Worm (Caenorhabditis elegans): Measurements from ENCODE around the gene paqr-1.

The paqr-1 gene

ce11 chrIV:6585397-6585921, 30.2 kb upstream of the paqr-1 start, which contains the start of the genes F38A5.2 and dnj-11 (continued):
- no peak for TF ChIP-seq ztf-4 (tag; optimal IDR thresholded peaks at IDR 0.05)
- peak; percentile 76 for TF ChIP-seq hmg-11 (tag; optimal IDR thresholded peaks at IDR 0.05)
- TF ChIP-seq ama-1 (optimal IDR thresholded peaks at IDR 0.05) = no peak
- no peak for TF ChIP-seq elt-1 (tag; optimal IDR thresholded peaks at IDR 0.05)
- no peak for TF ChIP-seq elt-3 (tag; optimal IDR thresholded peaks at IDR 0.05)
- peak; percentile 97 for TF ChIP-seq pha-4 (tag; optimal IDR thresholded peaks at IDR 0.05)
- TF ChIP-seq R02D3.7 (tag; optimal IDR thresholded peaks at IDR 0.05) = peak; percentile 68
- peak; percentile 18 for TF ChIP-seq ceh-28 (tag; optimal IDR thresholded peaks at IDR 0.05)
- no peak for TF ChIP-seq eor-1 (tag; optimal IDR thresholded peaks at IDR 0.05)
- no peak for TF ChIP-seq egl-27 (tag; optimal IDR thresholded peaks at IDR 0.05)
- TF ChIP-seq nhr-12 (tag; optimal IDR thresholded peaks at IDR 0.05) = no peak
- TF ChIP-seq nhr-28 (tag; optimal IDR thresholded peaks at IDR 0.05) = no peak
- TF ChIP-seq nhr-76 (tag; optimal IDR thresholded peaks at IDR 0.05) = no peak

ce11 chrIV:6582604-6583003, 27.4 kb upstream of the paqr-1 start, which contains the start of gene odr-8:
Gene odr-8 (minus strand): TSS chrIV:6582704.
- TF ChIP-seq tbx-2 (tag; optimal IDR thresholded peaks at IDR 0.05) (no peak), elt-3 (tag; optimal IDR thresholded peaks at IDR 0.05) (no peak), elt-1 (tag; optimal IDR thresholded peaks at IDR 0.05) (no peak), nhr-43 (tag; optimal IDR thresholded peaks at IDR 0.05; ENCODE audit: poor library complexity, severe bottlenecking) (no peak), egl-5 (tag; optimal IDR thresholded peaks at IDR 0.05) (no peak), aly-2 (tag; optimal IDR thresholded peaks at IDR 0.05) (no peak), nhr-76 (tag; optimal IDR thresholded peaks at IDR 0.05) (no peak), nhr-28 (tag; optimal IDR thresholded peaks at IDR 0.05) (no peak), ZK546.5 (tag; optimal IDR thresholded peaks at IDR 0.05) (no peak), unc-62 (GFP tag; optimal IDR thresholded peaks at IDR 0.05) (no peak), mdl-1 (tag; optimal IDR thresholded peaks at IDR 0.05) (no peak), unc-39 (tag; optimal IDR thresholded peaks at IDR 0.05) (no peak), R02D3.7 (tag; optimal IDR thresholded peaks at IDR 0.05) (no peak), fkh-10 (GFP tag; optimal IDR thresholded peaks at IDR 0.05) (no peak), nhr-25 (tag; optimal IDR thresholded peaks at IDR 0.05) (no peak), daf-12 (tag; optimal IDR thresholded peaks at IDR 0.05) (no peak), sea-2 (GFP tag; optimal IDR thresholded peaks at IDR 0.05) (no peak)

- TF ChIP-seq tbx-2 (tag; optimal IDR thresholded peaks at IDR 0.05) (no peak), nfya-1 (tag; optimal IDR thresholded peaks at IDR 0.05; ENCODE audit: insufficient read depth) (no peak), ama-1 (optimal IDR thresholded peaks at IDR 0.05) (no peak), mml-1 (tag; optimal IDR thresholded peaks at IDR 0.05) (no peak), nhr-237 (tag; optimal IDR thresholded peaks at IDR 0.05) (no peak), jun-1 (tag; optimal IDR thresholded peaks at IDR 0.05) (no peak), zag-1 (tag; optimal IDR thresholded peaks at IDR 0.05) (no peak), ceh-9 (tag; optimal IDR thresholded peaks at IDR 0.05) (no peak), skn-1 (tag; optimal IDR thresholded peaks at IDR 0.05) (no peak), ceh-16 (tag; optimal IDR thresholded peaks at IDR 0.05) (no peak), pha-4 (tag; optimal IDR thresholded peaks at IDR 0.05) (no peak), daf-12 (tag; optimal IDR thresholded peaks at IDR 0.05) (no peak), ztf-11 (tag; optimal IDR thresholded peaks at IDR 0.05) (no peak), ceh-82 (tag; optimal IDR thresholded peaks at IDR 0.05) (no peak), elt-1 (tag; optimal IDR thresholded peaks at IDR 0.05) (no peak), nhr-43 (tag; optimal IDR thresholded peaks at IDR 0.05; ENCODE audit: poor library complexity, severe bottlenecking) (no peak), fkh-2 (tag; optimal IDR thresholded peaks at IDR 0.05) (no peak), lin-15B (tag; optimal IDR thresholded peaks at IDR 0.05) (no peak), nhr-28 (tag; optimal IDR thresholded peaks at IDR 0.05) (no peak)
Observed at ce11 chrIV:6581658-6582057, 26.4 kb upstream of the paqr-1 start.

DNA sequence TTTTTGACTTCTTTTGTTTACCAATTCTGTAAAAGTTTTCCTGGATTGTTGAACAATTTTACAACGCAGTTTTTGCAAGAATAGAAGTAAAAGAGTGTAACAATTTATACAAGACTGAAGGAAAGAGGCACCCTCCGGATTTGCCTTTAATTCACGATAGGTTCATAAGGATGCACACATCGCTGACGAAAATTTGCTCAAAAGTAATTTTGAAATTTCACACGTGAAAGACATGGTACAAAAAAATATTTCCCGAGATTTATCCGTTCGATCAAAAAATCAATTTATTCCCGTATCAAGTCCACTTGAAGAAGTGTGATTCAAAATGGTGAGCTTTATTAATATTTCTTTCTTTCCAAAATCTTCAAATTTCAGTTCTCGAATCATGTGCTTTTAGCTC, 22.7 kb upstream of the paqr-1 start, which contains the start of gene C43G2.3:
TSS of gene C43G2.3 (plus strand) at position 301 of the 400 bp plus-strand sequence.
- TF ChIP-seq nhr-67 (tag; optimal IDR thresholded peaks at IDR 0.05) (no peak), lsy-12 (tag; optimal IDR thresholded peaks at IDR 0.05) (no peak), ceh-82 (tag; optimal IDR thresholded peaks at IDR 0.05) (no peak), nhr-23 (tag; optimal IDR thresholded peaks at IDR 0.05) (no peak), sea-2 (GFP tag; optimal IDR thresholded peaks at IDR 0.05) (no peak), ztf-11 (tag; optimal IDR thresholded peaks at IDR 0.05) (no peak), mml-1 (tag; optimal IDR thresholded peaks at IDR 0.05) (no peak), eor-1 (tag; optimal IDR thresholded peaks at IDR 0.05) (no peak), ztf-4 (tag; optimal IDR thresholded peaks at IDR 0.05) (no peak)
